Fruit fly (Drosophila melanogaster) whole organism, embryonic: ENCODE data around the gene Lrch.
A peak's percentile ranks its signal among the peaks of the same experiment; 100 is the strongest.

Source experiments
- Ada2b ChIP-seq: fragments of 200-800 bp; sonication (Bioruptor generic); IDR thresholded peaks from 2 replicates; pipeline ENCODE4 v1.3.6; 2022; ENCODE audit warnings: missing biosample characterization, missing genetic modification characterization
- CG10979 ChIP-seq: fragments of 200-800 bp; sonication (Bioruptor generic); optimal IDR thresholded peaks from 2 replicates; lab custom pipeline; 2018; ENCODE audit warnings: missing biosample characterization, mild to moderate bottlenecking, missing genetic modification characterization, moderate library complexity
- CG11085 ChIP-seq: fragments of 200-800 bp; sonication (Bioruptor generic); IDR thresholded peaks from 2 replicates; pipeline ENCODE4 v1.3.6; 2022; ENCODE audit warnings: missing biosample characterization, missing genetic modification characterization
- CG12071 ChIP-seq: fragments of 200-800 bp; sonication (Bioruptor generic); optimal IDR thresholded peaks from 3 replicates; lab custom pipeline; 2018; ENCODE audit warnings: missing biosample characterization, mild to moderate bottlenecking, missing genetic modification characterization
- CG12659 ChIP-seq: fragments of 200-800 bp; sonication (Bioruptor generic); optimal IDR thresholded peaks from 3 replicates; lab custom pipeline; 2017; ENCODE audit warnings: mild to moderate bottlenecking, missing biosample characterization, missing genetic modification reagents, missing genetic modification characterization
- CG13123 ChIP-seq: fragments of 200-800 bp; sonication (Bioruptor generic); optimal IDR thresholded peaks from 2 replicates; lab custom pipeline; 2016; ENCODE audit warnings: missing biosample characterization, missing genetic modification characterization
- CG13287 ChIP-seq: fragments of 200-800 bp; sonication (Bioruptor generic); IDR thresholded peaks from 2 replicates; pipeline ENCODE4 v1.3.6; 2022; ENCODE audit warnings: missing biosample characterization, missing genetic modification characterization; ENCODE audit not compliant: partially characterized antibody
- CG13296 ChIP-seq: fragments of 200-800 bp; sonication (Bioruptor generic); optimal IDR thresholded peaks from 3 replicates; lab custom pipeline; 2018; ENCODE audit warnings: missing biosample characterization, mild to moderate bottlenecking, missing genetic modification characterization
- CG14014 ChIP-seq: fragments of 200-800 bp; sonication (Bioruptor generic); IDR thresholded peaks from 2 replicates; pipeline ENCODE4 v1.3.6; 2022; ENCODE audit warnings: missing biosample characterization, missing genetic modification characterization
- CG14441 ChIP-seq: fragments of 200-800 bp; sonication (Bioruptor generic); IDR thresholded peaks from 2 replicates; pipeline ENCODE4 v1.3.6; 2022; ENCODE audit warnings: missing biosample characterization, missing genetic modification characterization
- CG17361 ChIP-seq: fragments of 200-800 bp; sonication (Bioruptor generic); IDR thresholded peaks from 3 replicates; pipeline ENCODE4 v1.3.6; 2022; ENCODE audit warnings: missing biosample characterization, missing genetic modification characterization
- CG17612 ChIP-seq: fragments of 200-800 bp; sonication (Bioruptor generic); IDR thresholded peaks from 2 replicates; pipeline ENCODE4 v1.3.6; 2022; ENCODE audit warnings: missing biosample characterization, missing genetic modification characterization
- CG17829 ChIP-seq: fragments of 200-800 bp; optimal IDR thresholded peaks from 2 replicates; lab custom pipeline; 2019; ENCODE audit warnings: missing biosample characterization, mild to moderate bottlenecking, missing genetic modification characterization, moderate library complexity
- CG2116 ChIP-seq: fragments of 200-800 bp; sonication (Bioruptor generic); optimal IDR thresholded peaks from 3 replicates; lab custom pipeline; 2018; ENCODE audit warnings: missing biosample characterization, mild to moderate bottlenecking, missing genetic modification characterization
- CG3847 ChIP-seq: fragments of 200-800 bp; sonication (Bioruptor generic); IDR thresholded peaks from 2 replicates; pipeline ENCODE4 v1.3.6; 2022; ENCODE audit warnings: missing biosample characterization, missing genetic modification characterization
- CG4282 ChIP-seq: fragments of 200-800 bp; sonication (Bioruptor generic); optimal IDR thresholded peaks from 2 replicates; lab custom pipeline; 2016; ENCODE audit warnings: missing biosample characterization, missing genetic modification characterization
- CG4820 ChIP-seq: fragments of 200-800 bp; sonication (Bioruptor generic); optimal IDR thresholded peaks from 3 replicates; lab custom pipeline; 2016; ENCODE audit warnings: missing biosample characterization, missing genetic modification characterization
- CG7372 ChIP-seq: fragments of 200-800 bp; sonication (Bioruptor generic); IDR thresholded peaks from 2 replicates; pipeline ENCODE4 v1.3.6; 2022; ENCODE audit warnings: missing biosample characterization, missing genetic modification characterization
- CG7556 ChIP-seq: fragments of 200-800 bp; sonication (Bioruptor generic); optimal IDR thresholded peaks from 2 replicates; lab custom pipeline; 2017; ENCODE audit warnings: missing biosample characterization, mild to moderate bottlenecking, missing genetic modification characterization
- CG7745 ChIP-seq: fragments of 200-800 bp; sonication (Bioruptor generic); optimal IDR thresholded peaks from 2 replicates; lab custom pipeline; 2018; ENCODE audit warnings: missing biosample characterization, mild to moderate bottlenecking, missing genetic modification characterization, moderate library complexity
- CG7963 ChIP-seq: fragments of 200-800 bp; sonication (Bioruptor generic); IDR thresholded peaks from 3 replicates; pipeline ENCODE4 v1.3.6; 2022; ENCODE audit warnings: missing biosample characterization, missing genetic modification characterization; ENCODE audit not compliant: partially characterized antibody
- CG8924 ChIP-seq: fragments of 200-800 bp; optimal IDR thresholded peaks from 3 replicates; lab custom pipeline; 2019; ENCODE audit warnings: missing biosample characterization, mild to moderate bottlenecking, missing genetic modification characterization, moderate library complexity
- Ets97D ChIP-seq: fragments of 200-800 bp; sonication (Bioruptor generic); optimal IDR thresholded peaks from 3 replicates; lab custom pipeline; 2016; ENCODE audit warnings: missing biosample characterization, missing genetic modification characterization
- Hand ChIP-seq: fragments of 200-800 bp; sonication (Bioruptor generic); optimal IDR thresholded peaks from 2 replicates; lab custom pipeline; 2017; ENCODE audit warnings: mild to moderate bottlenecking, missing biosample characterization, missing genetic modification reagents, missing genetic modification characterization
- HmgZ ChIP-seq: fragments of 200-800 bp; sonication (Bioruptor generic); optimal IDR thresholded peaks from 2 replicates; lab custom pipeline; 2018; ENCODE audit warnings: missing biosample characterization, mild to moderate bottlenecking, missing genetic modification characterization
- Max ChIP-seq: fragments of 200-800 bp; sonication (Bioruptor generic); optimal IDR thresholded peaks from 2 replicates; lab custom pipeline; 2016; ENCODE audit warnings: missing biosample characterization, mild to moderate bottlenecking, missing genetic modification characterization
- Mrtf ChIP-seq: fragments of 200-800 bp; sonication (Bioruptor generic); IDR thresholded peaks from 3 replicates; pipeline ENCODE4 v1.3.6; 2022; ENCODE audit warnings: missing biosample characterization, missing genetic modification characterization
- Neu2 ChIP-seq: fragments of 200-800 bp; sonication (Bioruptor generic); optimal IDR thresholded peaks from 3 replicates; lab custom pipeline; 2016; ENCODE audit warnings: missing biosample characterization, missing genetic modification characterization, borderline replicate concordance
- Oaz ChIP-seq: fragments of 200-800 bp; sonication (Bioruptor generic); IDR thresholded peaks from 2 replicates; pipeline ENCODE4 v1.3.6; 2022; ENCODE audit warnings: missing biosample characterization, missing genetic modification characterization
- Ravus ChIP-seq: fragments of 200-800 bp; sonication (Bioruptor generic); IDR thresholded peaks from 2 replicates; pipeline ENCODE4 v1.3.6; 2022; ENCODE audit warnings: missing biosample characterization, missing genetic modification characterization
- Sin3A ChIP-seq: fragments of >200 bp; optimal IDR thresholded peaks from 2 replicates; lab custom pipeline; 2018
- Sox102F ChIP-seq: fragments of 200-800 bp; sonication (Bioruptor generic); optimal IDR thresholded peaks from 2 replicates; lab custom pipeline; 2018; ENCODE audit warnings: missing biosample characterization, mild to moderate bottlenecking, missing genetic modification characterization, moderate library complexity
- Stat92E ChIP-seq, 3 experiments: fragments of >200 bp in 2 of 3; fragments of 200-800 bp in 1 of 3; sonication (Bioruptor generic) in 1 of 3; optimal IDR thresholded peaks; 2 replicates each; lab custom pipeline; 2017 to 2019; ENCODE audit warnings: missing biosample characterization in 3 of 3, missing genetic modification characterization in 3 of 3, mild to moderate bottlenecking in 1 of 3, moderate library complexity in 1 of 3
- Trl ChIP-seq, 3 experiments: fragments of >200 bp in 2 of 3; fragments of 200-800 bp in 1 of 3; sonication (Bioruptor generic) in 1 of 3; optimal IDR thresholded peaks; 2 replicates in 1 of 3; 3 replicates in 2 of 3; lab custom pipeline; 2016 to 2017; ENCODE audit warnings: missing biosample characterization in 1 of 3, missing genetic modification characterization in 1 of 3
- Usf ChIP-seq: fragments of 200-800 bp; sonication (Bioruptor generic); optimal IDR thresholded peaks from 2 replicates; lab custom pipeline; 2017; ENCODE audit warnings: missing genotype, missing biosample characterization, missing genetic modification characterization
- ash1 ChIP-seq: fragments of 200-800 bp; sonication (Bioruptor generic); optimal IDR thresholded peaks from 2 replicates; lab custom pipeline; 2018; ENCODE audit warnings: missing biosample characterization, mild to moderate bottlenecking, missing genetic modification characterization
- fd3F ChIP-seq: fragments of 200-800 bp; sonication (Bioruptor generic); optimal IDR thresholded peaks from 2 replicates; lab custom pipeline; 2018; ENCODE audit warnings: missing biosample characterization, mild to moderate bottlenecking, missing genetic modification characterization, moderate library complexity
- gfzf ChIP-seq: fragments of 200-800 bp; sonication (Bioruptor generic); optimal IDR thresholded peaks from 2 replicates; lab custom pipeline; 2016; ENCODE audit warnings: missing biosample characterization, mild to moderate bottlenecking, missing genetic modification characterization, moderate library complexity
- grn ChIP-seq: fragments of 200-800 bp; sonication (Bioruptor generic); optimal IDR thresholded peaks from 3 replicates; lab custom pipeline; 2017; ENCODE audit warnings: missing biosample characterization, missing genetic modification characterization
- gsb-n ChIP-seq: fragments of 200-800 bp; sonication (Bioruptor generic); optimal IDR thresholded peaks from 3 replicates; lab custom pipeline; 2018; ENCODE audit warnings: missing biosample characterization, mild to moderate bottlenecking, missing genetic modification characterization
- gt ChIP-seq: fragments of 200-800 bp; sonication (Bioruptor generic); IDR thresholded peaks from 2 replicates; pipeline ENCODE4 v1.3.6; 2022; ENCODE audit warnings: missing biosample characterization, missing genetic modification characterization
- mirr ChIP-seq: fragments of 200-800 bp; sonication (Bioruptor generic); optimal IDR thresholded peaks from 3 replicates; lab custom pipeline; 2018; ENCODE audit warnings: missing biosample characterization, mild to moderate bottlenecking, missing genetic modification characterization
- nerfin-2 ChIP-seq: fragments of 200-800 bp; sonication (Bioruptor generic); IDR thresholded peaks from 2 replicates; pipeline ENCODE4 v1.3.6; 2022; ENCODE audit warnings: missing biosample characterization, missing genetic modification characterization; ENCODE audit not compliant: partially characterized antibody
- otp ChIP-seq: fragments of 200-800 bp; sonication (Bioruptor generic); IDR thresholded peaks from 3 replicates; pipeline ENCODE4, ENCODE4 v1.3.6; 2022; ENCODE audit warnings: missing biosample characterization, missing genetic modification characterization
- pum ChIP-seq: fragments of 200-800 bp; sonication (Bioruptor generic); optimal IDR thresholded peaks from 2 replicates; lab custom pipeline; 2016; ENCODE audit warnings: missing biosample characterization, missing genetic modification characterization
- run ChIP-seq: fragments of 200-800 bp; sonication (Bioruptor generic); optimal IDR thresholded peaks from 3 replicates; lab custom pipeline; 2018; ENCODE audit warnings: missing biosample characterization, mild to moderate bottlenecking, missing genetic modification characterization
- zfh2 ChIP-seq: fragments of 200-800 bp; sonication (Bioruptor generic); optimal IDR thresholded peaks from 2 replicates; lab custom pipeline; 2016; ENCODE audit warnings: missing biosample characterization, missing genetic modification characterization

Gene Lrch

DNA sequence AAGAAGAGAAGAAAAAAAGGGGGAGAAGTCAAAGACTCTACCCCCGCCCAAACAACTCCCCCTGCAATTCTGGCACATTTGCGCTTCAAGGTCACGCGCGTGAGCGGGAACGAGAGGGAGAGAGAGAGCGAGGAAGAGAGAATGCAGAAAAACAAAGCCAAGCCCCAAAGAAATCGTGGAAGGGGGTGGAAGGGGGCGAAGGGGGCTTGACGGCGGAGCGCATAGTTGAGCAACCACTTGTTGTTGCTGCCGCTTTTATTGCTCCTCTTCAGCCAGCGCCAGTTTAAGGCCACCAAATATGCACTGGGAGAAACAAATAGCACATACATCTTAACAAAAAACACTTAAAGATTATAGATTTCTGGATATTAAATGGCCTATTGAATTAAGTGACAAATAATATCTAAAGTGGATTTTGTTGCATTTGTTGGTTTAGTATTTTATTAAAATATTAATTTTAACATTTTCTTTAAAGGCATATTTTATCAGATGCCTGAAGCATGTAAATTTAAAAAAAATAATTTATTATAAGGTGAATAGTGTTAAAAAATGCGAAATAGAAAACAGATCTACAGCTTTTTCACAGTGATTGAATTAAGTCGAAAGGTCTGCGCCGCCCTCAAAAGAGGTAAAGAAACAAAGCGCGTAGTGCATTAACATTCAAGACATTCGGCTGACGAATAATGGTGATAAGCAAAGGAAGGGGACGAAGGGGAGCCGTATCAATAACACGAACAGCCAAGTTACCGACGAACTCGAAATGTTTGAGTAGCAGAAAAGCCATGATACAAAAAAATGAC lies 46.1 kb upstream of the Lrch start (continued):
- TF ChIP-seq otp (peak; percentile 74), zfh2 (GFP tag; lab: Kevin White, UChicago) (peak; percentile 31), CG17612 (GFP tag; lab: Robert Waterston, UW) (no peak; the same call in 1 of the 2 replicates), nerfin-2 (GFP tag; lab: Robert Waterston, UW) (no peak), Ets97D (no peak)
- TF ChIP-seq, all 482 proteins: peak for 370

DNA sequence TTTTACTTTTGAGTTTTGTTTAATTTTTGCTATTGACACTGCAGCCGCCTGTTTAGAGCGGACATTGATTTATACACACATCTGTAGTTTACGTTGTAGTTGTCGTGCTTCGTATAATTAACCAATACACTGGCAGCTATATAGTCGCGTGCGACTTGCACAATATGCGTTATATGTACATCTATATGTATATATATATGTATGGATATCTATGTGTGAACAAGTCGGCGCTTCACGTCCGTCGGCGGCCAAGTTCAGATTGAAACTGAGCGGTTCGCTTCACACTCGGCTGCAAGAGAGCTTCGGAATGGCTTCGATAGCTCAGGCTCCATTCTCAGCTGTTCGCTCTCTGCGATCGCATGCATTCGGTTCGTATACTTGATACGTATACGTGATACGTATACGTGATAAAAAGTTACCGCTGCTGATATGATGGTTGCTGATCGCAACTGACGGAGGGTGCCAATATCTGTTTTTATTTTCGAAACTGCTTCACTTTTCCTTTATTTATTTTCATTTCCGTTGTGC lies 44.1 kb upstream of the Lrch start:
- peak; percentile 52 to 66 for TF ChIP-seq Trl (optimal IDR thresholded peaks at IDR 0.05; lab: Kevin White, UChicago)
- no peak for TF ChIP-seq Trl (GFP tag; optimal IDR thresholded peaks at IDR 0.05; lab: Kevin White, UChicago)
- TF ChIP-seq run (tag; lab: Kevin White, UChicago), result no peak
- TF ChIP-seq pum (GFP tag; lab: Kevin White, UChicago), result no peak
- no peak for TF ChIP-seq fd3F (GFP tag; lab: Kevin White, UChicago)
- TF ChIP-seq CG12071 (GFP tag; lab: Kevin White, UChicago), result no peak
- TF ChIP-seq CG13296 (GFP tag; lab: Kevin White, UChicago), result peak; percentile 45
- no peak for TF ChIP-seq Ravus
- no peak for TF ChIP-seq gfzf (GFP tag; lab: Kevin White, UChicago)
- TF ChIP-seq gsb-n (tag; lab: Kevin White, UChicago), result no peak
- TF ChIP-seq CG14014, result peak; percentile 42; the same call in 1 of the 2 replicates
- no peak for TF ChIP-seq CG11085 (GFP tag; lab: Robert Waterston, UW)
- no peak for TF ChIP-seq gt (GFP tag; lab: Robert Waterston, UW)
- no peak for TF ChIP-seq CG17361 (GFP tag; lab: Robert Waterston, UW)
- TF ChIP-seq grn (GFP tag; lab: Kevin White, UChicago), result peak; percentile 21
- TF ChIP-seq CG8924 (tag; lab: Kevin White, UChicago), result peak; percentile 33
- 0 out of 2 replicates have a peak, but pooled peaks have one; percentile 28 for TF ChIP-seq CG14441
- no peak for TF ChIP-seq Neu2
- TF ChIP-seq CG13287 (GFP tag; lab: Robert Waterston, UW), result peak; percentile 44; the same call in 1 of the 2 replicates
- TF ChIP-seq CG12659 (GFP tag; lab: Kevin White, UChicago), result peak; percentile 28
- no peak for TF ChIP-seq CG3847 (GFP tag; lab: Robert Waterston, UW)
- TF ChIP-seq CG17829 (tag; lab: Kevin White, UChicago), result no peak
- no peak for TF ChIP-seq ash1
- peak; percentile 6 for TF ChIP-seq Sox102F
- no peak for TF ChIP-seq CG4282 (GFP tag; lab: Kevin White, UChicago)
- TF ChIP-seq Mrtf (GFP tag; lab: Robert Waterston, UW), result no peak
- TF ChIP-seq CG7556 (GFP tag; lab: Kevin White, UChicago), result no peak
- TF ChIP-seq CG7963 (GFP tag; lab: Robert Waterston, UW), result no peak
- TF ChIP-seq Max, result no peak
- TF ChIP-seq Hand (GFP tag; lab: Kevin White, UChicago), result no peak
- TF ChIP-seq Sin3A, result no peak
- TF ChIP-seq CG13123, result no peak
- TF ChIP-seq Ada2b (GFP tag; lab: Robert Waterston, UW), result 0 out of 2 replicates have a peak, but pooled peaks have one; percentile 10
- TF ChIP-seq HmgZ (tag; lab: Kevin White, UChicago), result peak; percentile 21
- peak; percentile 18 for TF ChIP-seq mirr (GFP tag; lab: Kevin White, UChicago)
- no peak for TF ChIP-seq Oaz
- TF ChIP-seq Usf, result no peak
- no peak for TF ChIP-seq Stat92E (GFP tag; optimal IDR thresholded peaks at IDR 0.05; lab: Kevin White, UChicago)
- no peak for TF ChIP-seq CG4820 (GFP tag; lab: Kevin White, UChicago)
- peak; percentile 90 for TF ChIP-seq CG7372 (GFP tag; lab: Robert Waterston, UW)
- no peak for TF ChIP-seq CG7745 (tag; lab: Kevin White, UChicago)
- no peak for TF ChIP-seq CG2116 (GFP tag; lab: Kevin White, UChicago)
- TF ChIP-seq CG10979 (tag; lab: Kevin White, UChicago), result peak; percentile 32
